Fruit fly (Drosophila melanogaster) whole organism, embryonic: ENCODE results near the gene Lsm12a.

Experiments
- BtbVII ChIP-seq: fragments of 200-800 bp; sonication (Bioruptor generic); optimal IDR thresholded peaks from 3 replicates; lab custom pipeline; 2017; ENCODE audit warnings: missing biosample characterization, mild to moderate bottlenecking, missing genetic modification characterization
- CG10431 ChIP-seq: fragments of 200-800 bp; sonication (Bioruptor generic); optimal IDR thresholded peaks from 3 replicates; lab custom pipeline; 2018; ENCODE audit warnings: missing biosample characterization, mild to moderate bottlenecking, missing genetic modification characterization
- CG12155 ChIP-seq: fragments of 200-800 bp; sonication (Bioruptor generic); optimal IDR thresholded peaks from 3 replicates; lab custom pipeline; 2016; ENCODE audit warnings: missing biosample characterization, missing genetic modification characterization
- CG12219 ChIP-seq: fragments of 200-800 bp; sonication (Bioruptor generic); optimal IDR thresholded peaks from 3 replicates; lab custom pipeline; 2018; ENCODE audit warnings: missing biosample characterization, mild to moderate bottlenecking, missing genetic modification characterization
- CG12769 ChIP-seq: fragments of 200-800 bp; sonication (Bioruptor generic); optimal IDR thresholded peaks from 2 replicates; lab custom pipeline; 2019; ENCODE audit warnings: missing biosample characterization, mild to moderate bottlenecking, missing genetic modification characterization, moderate library complexity
- CG14441 ChIP-seq: fragments of 200-800 bp; sonication (Bioruptor generic); IDR thresholded peaks from 2 replicates; pipeline ENCODE4 v1.3.6; 2022; ENCODE audit warnings: missing biosample characterization, missing genetic modification characterization
- CG15073 ChIP-seq: fragments of 200-800 bp; sonication (Bioruptor generic); optimal IDR thresholded peaks from 2 replicates; lab custom pipeline; 2016; ENCODE audit warnings: missing biosample characterization, missing genetic modification characterization
- CG1603 ChIP-seq: fragments of 200-800 bp; sonication (Bioruptor generic); optimal IDR thresholded peaks from 2 replicates; lab custom pipeline; 2019; ENCODE audit warnings: missing biosample characterization, mild to moderate bottlenecking, missing genetic modification characterization, moderate library complexity
- CG17186 ChIP-seq: fragments of 200-800 bp; sonication (Bioruptor generic); optimal IDR thresholded peaks from 3 replicates; lab custom pipeline; 2017; ENCODE audit warnings: missing biosample characterization, missing genetic modification reagents, missing genetic modification characterization
- CG17328 ChIP-seq: fragments of 200-800 bp; sonication (Bioruptor generic); IDR thresholded peaks from 2 replicates; pipeline ENCODE4 v1.3.6; 2022; ENCODE audit warnings: missing biosample characterization, missing genetic modification characterization
- CG17359 ChIP-seq: fragments of 200-800 bp; sonication (Bioruptor generic); optimal IDR thresholded peaks from 3 replicates; lab custom pipeline; 2018; ENCODE audit warnings: missing biosample characterization, mild to moderate bottlenecking, missing genetic modification characterization, moderate library complexity
- CG2120 ChIP-seq: fragments of 200-800 bp; sonication (Bioruptor generic); optimal IDR thresholded peaks from 3 replicates; lab custom pipeline; 2016; ENCODE audit warnings: missing biosample characterization, missing genetic modification characterization
- CG2129 ChIP-seq: fragments of 200-800 bp; sonication (Bioruptor generic); IDR thresholded peaks from 2 replicates; pipeline ENCODE4 v1.3.6; 2022; ENCODE audit warnings: missing biosample characterization, missing genetic modification characterization; ENCODE audit not compliant: partially characterized antibody
- CG2199 ChIP-seq: fragments of 200-800 bp; sonication (Bioruptor generic); IDR thresholded peaks from 3 replicates; pipeline ENCODE4 v1.3.6; 2022; ENCODE audit warnings: missing biosample characterization, missing genetic modification characterization
- CG31388 ChIP-seq: fragments of 200-800 bp; sonication (Bioruptor generic); optimal IDR thresholded peaks from 2 replicates; lab custom pipeline; 2016; ENCODE audit warnings: missing biosample characterization, missing genetic modification characterization
- CG3281 ChIP-seq: fragments of 200-800 bp; sonication (Bioruptor generic); optimal IDR thresholded peaks from 3 replicates; lab custom pipeline; 2017; ENCODE audit warnings: missing biosample characterization, mild to moderate bottlenecking, missing genetic modification characterization
- CG33557 ChIP-seq: fragments of 200-800 bp; sonication (Bioruptor generic); optimal IDR thresholded peaks from 2 replicates; lab custom pipeline; 2019; ENCODE audit warnings: missing biosample characterization, mild to moderate bottlenecking, missing genetic modification characterization, moderate library complexity
- CG3407 ChIP-seq: fragments of 200-800 bp; sonication (Bioruptor generic); optimal IDR thresholded peaks from 2 replicates; lab custom pipeline; 2018; ENCODE audit warnings: missing biosample characterization, mild to moderate bottlenecking, missing genetic modification characterization
- CG3726 ChIP-seq: fragments of 200-800 bp; sonication (Bioruptor generic); IDR thresholded peaks from 3 replicates; pipeline ENCODE4, ENCODE4 v1.3.6; 2022; ENCODE audit warnings: missing biosample characterization, missing genetic modification characterization
- CG7745 ChIP-seq: fragments of 200-800 bp; sonication (Bioruptor generic); optimal IDR thresholded peaks from 2 replicates; lab custom pipeline; 2018; ENCODE audit warnings: missing biosample characterization, mild to moderate bottlenecking, missing genetic modification characterization, moderate library complexity
- CG7928 ChIP-seq: fragments of 200-800 bp; sonication (Bioruptor generic); optimal IDR thresholded peaks from 2 replicates; lab custom pipeline; 2017; ENCODE audit warnings: missing biosample characterization, mild to moderate bottlenecking, missing genetic modification characterization
- CG9437 ChIP-seq: fragments of 200-800 bp; sonication (Bioruptor generic); optimal IDR thresholded peaks from 2 replicates; lab custom pipeline; 2018; ENCODE audit warnings: missing biosample characterization, mild to moderate bottlenecking, missing genetic modification characterization
- CG9817 ChIP-seq: fragments of 200-800 bp; sonication (Bioruptor generic); optimal IDR thresholded peaks from 2 replicates; lab custom pipeline; 2018; ENCODE audit warnings: missing biosample characterization, mild to moderate bottlenecking, missing genetic modification characterization, moderate library complexity
- CG9932 ChIP-seq: fragments of 200-800 bp; sonication (Bioruptor generic); IDR thresholded peaks from 2 replicates; pipeline ENCODE4 v1.3.6; 2022; ENCODE audit warnings: missing biosample characterization, missing genetic modification characterization
- Dad ChIP-seq: fragments of 200-800 bp; sonication (Bioruptor generic); optimal IDR thresholded peaks from 3 replicates; lab custom pipeline; 2016; ENCODE audit warnings: missing biosample characterization, missing genetic modification characterization
- Gug ChIP-seq: fragments of 200-800 bp; sonication (Bioruptor generic); IDR thresholded peaks from 4 replicates; pipeline ENCODE4 v1.3.6; 2022; ENCODE audit warnings: missing biosample characterization, missing genetic modification characterization
- Max ChIP-seq: fragments of 200-800 bp; sonication (Bioruptor generic); optimal IDR thresholded peaks from 2 replicates; lab custom pipeline; 2016; ENCODE audit warnings: missing biosample characterization, mild to moderate bottlenecking, missing genetic modification characterization
- Scr ChIP-seq: fragments of 200-800 bp; sonication (Bioruptor generic); IDR thresholded peaks from 2 replicates; pipeline ENCODE4 v1.3.6; 2022; ENCODE audit warnings: missing biosample characterization, missing genetic modification characterization; ENCODE audit not compliant: partially characterized antibody
- Spps ChIP-seq: fragments of 200-800 bp; sonication (Bioruptor generic); optimal IDR thresholded peaks from 2 replicates; lab custom pipeline; 2018; ENCODE audit warnings: missing biosample characterization, mild to moderate bottlenecking, missing genetic modification characterization
- Vsx1 ChIP-seq: fragments of 200-800 bp; sonication (Bioruptor generic); optimal IDR thresholded peaks from 2 replicates; lab custom pipeline; 2017; ENCODE audit warnings: missing biosample characterization, mild to moderate bottlenecking, missing genetic modification characterization, missing genetic modification reagents
- YL-1 ChIP-seq: fragments of 200-800 bp; sonication (Bioruptor generic); optimal IDR thresholded peaks from 3 replicates; lab custom pipeline; 2017; ENCODE audit warnings: missing biosample characterization, mild to moderate bottlenecking, missing genetic modification characterization
- ash1 ChIP-seq: fragments of 200-800 bp; sonication (Bioruptor generic); optimal IDR thresholded peaks from 2 replicates; lab custom pipeline; 2018; ENCODE audit warnings: missing biosample characterization, mild to moderate bottlenecking, missing genetic modification characterization
- dati ChIP-seq: fragments of 200-800 bp; sonication (Bioruptor generic); IDR thresholded peaks from 2 replicates; pipeline ENCODE4 v1.3.6; 2022; ENCODE audit warnings: missing biosample characterization, missing genetic modification characterization
- her ChIP-seq: fragments of 200-800 bp; sonication (Bioruptor generic); optimal IDR thresholded peaks from 2 replicates; lab custom pipeline; 2016; ENCODE audit warnings: missing biosample characterization, missing genetic modification characterization
- ken ChIP-seq: fragments of 200-800 bp; sonication (Bioruptor generic); IDR thresholded peaks from 3 replicates; pipeline ENCODE4 v1.3.6; 2022; ENCODE audit warnings: missing biosample characterization, missing genetic modification characterization
- klu ChIP-seq: fragments of 200-800 bp; sonication (Bioruptor generic); IDR thresholded peaks from 2 replicates; pipeline ENCODE4 v1.3.6; 2022; ENCODE audit warnings: missing biosample characterization, missing genetic modification characterization
- lmd ChIP-seq: fragments of 200-800 bp; sonication (Bioruptor generic); IDR thresholded peaks from 2 replicates; pipeline ENCODE4 v1.3.6; 2022; ENCODE audit warnings: missing biosample characterization, missing genetic modification characterization
- mam ChIP-seq: fragments of 200-800 bp; sonication (Bioruptor generic); optimal IDR thresholded peaks from 3 replicates; lab custom pipeline; 2016; ENCODE audit warnings: missing biosample characterization, missing genetic modification characterization
- nerfin-1 ChIP-seq: fragments of 200-800 bp; sonication (Bioruptor generic); optimal IDR thresholded peaks from 3 replicates; lab custom pipeline; 2019; ENCODE audit warnings: missing biosample characterization, mild to moderate bottlenecking, missing genetic modification characterization, moderate library complexity
- org-1 ChIP-seq: fragments of 200-800 bp; sonication (Bioruptor generic); optimal IDR thresholded peaks from 2 replicates; lab custom pipeline; 2017; ENCODE audit warnings: missing biosample characterization, missing genetic modification characterization
- schlank ChIP-seq: fragments of 200-800 bp; sonication (Bioruptor generic); optimal IDR thresholded peaks from 2 replicates; lab custom pipeline; 2018; ENCODE audit warnings: missing biosample characterization, mild to moderate bottlenecking, missing genetic modification characterization
- sens ChIP-seq: fragments of 200-800 bp; sonication (Bioruptor generic); peaks from one replicate; lab custom pipeline; 2016; ENCODE audit warnings: missing biosample characterization, missing genetic modification characterization
- slou ChIP-seq: fragments of 200-800 bp; sonication (Bioruptor generic); optimal IDR thresholded peaks from 3 replicates; lab custom pipeline; 2016; ENCODE audit warnings: missing biosample characterization, missing genetic modification characterization
- sob ChIP-seq: fragments of 200-800 bp; sonication (Bioruptor generic); IDR thresholded peaks from 2 replicates; pipeline ENCODE4 v1.3.6; 2022; ENCODE audit warnings: missing biosample characterization, missing genetic modification characterization
- sr ChIP-seq: fragments of 200-800 bp; sonication (Bioruptor generic); IDR thresholded peaks from 3 replicates; pipeline ENCODE4 v1.3.6; 2022; ENCODE audit warnings: missing biosample characterization, missing genetic modification characterization
- stwl ChIP-seq: fragments of 200-800 bp; sonication (Bioruptor generic); optimal IDR thresholded peaks from 3 replicates; lab custom pipeline; 2018; ENCODE audit warnings: missing biosample characterization, mild to moderate bottlenecking, missing genetic modification characterization, moderate library complexity
- sug ChIP-seq: fragments of 200-800 bp; optimal IDR thresholded peaks from 2 replicates; lab custom pipeline; 2019; ENCODE audit warnings: missing biosample characterization, mild to moderate bottlenecking, missing genetic modification characterization, moderate library complexity
- zen2 ChIP-seq: fragments of 200-800 bp; sonication (Bioruptor generic); IDR thresholded peaks from 3 replicates; pipeline ENCODE4 v1.3.6; 2022; ENCODE audit warnings: missing biosample characterization, missing genetic modification characterization; ENCODE audit not compliant: partially characterized antibody
- zf30C ChIP-seq: fragments of 200-800 bp; sonication (Bioruptor generic); optimal IDR thresholded peaks from 3 replicates; lab custom pipeline; 2018; ENCODE audit warnings: missing biosample characterization, mild to moderate bottlenecking, missing genetic modification characterization

Lsm12a gene

dm6 chrX:12003437-12004394 lies 14.7 kb upstream of the Lsm12a start, which contains the start of gene fw (continued):
- no peak for TF ChIP-seq BtbVII (GFP tag; lab: Kevin White, UChicago)
- TF ChIP-seq CG31388 (GFP tag; lab: Kevin White, UChicago) = no peak
- peak; percentile 17 for TF ChIP-seq CG12219 (GFP tag; lab: Kevin White, UChicago)
- no peak for TF ChIP-seq sob (GFP tag; lab: Robert Waterston, UW)
- no peak for TF ChIP-seq CG2129 (GFP tag; lab: Robert Waterston, UW)
- no peak for TF ChIP-seq zf30C (GFP tag; lab: Kevin White, UChicago)
- TF ChIP-seq Scr (GFP tag; lab: Robert Waterston, UW) = no peak
- TF ChIP-seq Dad (GFP tag; lab: Kevin White, UChicago) = no peak
- TF ChIP-seq CG15073 (GFP tag; lab: Kevin White, UChicago) = no peak
- TF ChIP-seq CG17359 = peak; percentile 59
- TF ChIP-seq YL-1 (GFP tag; lab: Kevin White, UChicago) = no peak
- no peak for TF ChIP-seq stwl (tag; lab: Kevin White, UChicago)
- no peak for TF ChIP-seq CG17186
- TF ChIP-seq CG3281 = no peak
- no peak for TF ChIP-seq sr (GFP tag; lab: Robert Waterston, UW)
- 0 out of 2 replicates have a peak, but pooled peaks have one; percentile 21 for TF ChIP-seq CG17328 (GFP tag; lab: Robert Waterston, UW)
- TF ChIP-seq lmd = peak; percentile 18; the same call in 1 of the 2 replicates
- TF ChIP-seq ken (GFP tag; lab: Robert Waterston, UW) = 0 out of 3 replicates have a peak, but pooled peaks have one; percentile 31
- peak; percentile 20 for TF ChIP-seq mam (GFP tag; lab: Kevin White, UChicago)
- no peak for TF ChIP-seq dati (GFP tag; lab: Robert Waterston, UW)
- TF ChIP-seq CG7928 = no peak
- peak; percentile 14 for TF ChIP-seq CG9817
- TF ChIP-seq org-1 (GFP tag; lab: Kevin White, UChicago) = peak; percentile 35
- no peak for TF ChIP-seq Spps
- TF ChIP-seq Max (GFP tag; lab: Kevin White, UChicago) = no peak
- TF ChIP-seq CG7745 = no peak
- TF ChIP-seq CG14441 = peak; percentile 60
- no peak for TF ChIP-seq her (GFP tag; lab: Kevin White, UChicago)
- TF ChIP-seq CG10431 (GFP tag; lab: Kevin White, UChicago) = no peak
- peak; percentile 40; the same call in 1 of the 2 replicates for TF ChIP-seq CG9932
- TF ChIP-seq Vsx1 (GFP tag; lab: Kevin White, UChicago) = no peak
- TF ChIP-seq zen2 = no peak
- no peak for TF ChIP-seq ash1 (GFP tag; lab: Kevin White, UChicago)
- no peak for TF ChIP-seq CG33557 (GFP tag; lab: Kevin White, UChicago)
- TF ChIP-seq sug = no peak
- no peak for TF ChIP-seq nerfin-1
- peak; percentile 73 for TF ChIP-seq CG1603 (tag; lab: Kevin White, UChicago)
- peak; percentile 86 for TF ChIP-seq sens (GFP tag; lab: Kevin White, UChicago)
- TF ChIP-seq Gug (GFP tag; lab: Robert Waterston, UW) = no peak
- TF ChIP-seq CG3407 (GFP tag; lab: Kevin White, UChicago) = no peak
- no peak for TF ChIP-seq klu
- peak; percentile 35 for TF ChIP-seq CG2120 (GFP tag; lab: Kevin White, UChicago)
- TF ChIP-seq CG12155 (GFP tag; lab: Kevin White, UChicago) = no peak
- no peak for TF ChIP-seq CG2199 (GFP tag; lab: Robert Waterston, UW)
- TF ChIP-seq CG9437 = no peak
- TF ChIP-seq schlank (tag; lab: Kevin White, UChicago) = no peak
- TF ChIP-seq CG3726 = 0 out of 3 replicates have a peak, but pooled peaks have one; percentile 6
- TF ChIP-seq slou = no peak
- TF ChIP-seq CG12769 (tag; lab: Kevin White, UChicago) = peak; percentile 77
